Fruit fly (Drosophila melanogaster) whole organism, pupa: ENCODE results near the gene CG17780.

ENCODE experiments used
- CG10348 ChIP-seq: fragments of 200-800 bp; sonication (Bioruptor generic); IDR thresholded peaks from 2 replicates; pipeline ENCODE4 v1.3.6; 2022; ENCODE audit warnings: missing biosample characterization, missing genetic modification characterization
- CG12605 ChIP-seq: fragments of 200-800 bp; sonication (Bioruptor generic); IDR thresholded peaks from 2 replicates; pipeline ENCODE4 v1.3.6; 2022; ENCODE audit warnings: missing biosample characterization, missing genetic modification characterization
- CG17806 ChIP-seq: fragments of 200-800 bp; sonication (Bioruptor generic); optimal IDR thresholded peaks from 2 replicates; lab custom pipeline; 2018; ENCODE audit warnings: missing biosample characterization, mild to moderate bottlenecking, missing genetic modification characterization, moderate library complexity
- CG34367 ChIP-seq: fragments of 200-800 bp; sonication (Bioruptor generic); optimal IDR thresholded peaks from 2 replicates; lab custom pipeline; 2018; ENCODE audit warnings: missing biosample characterization, mild to moderate bottlenecking, missing genetic modification characterization
- CG4496 ChIP-seq: fragments of 200-800 bp; sonication (Bioruptor generic); IDR thresholded peaks from 3 replicates; pipeline ENCODE4 v1.3.6; 2022; ENCODE audit warnings: missing biosample characterization, missing genetic modification characterization
- CG8301 ChIP-seq: fragments of 200-800 bp; sonication (Bioruptor generic); optimal IDR thresholded peaks from 2 replicates; lab custom pipeline; 2018; ENCODE audit warnings: missing biosample characterization, mild to moderate bottlenecking, missing genetic modification characterization
- CG9948 ChIP-seq: fragments of 200-800 bp; sonication (Bioruptor generic); optimal IDR thresholded peaks from 2 replicates; lab custom pipeline; 2018; ENCODE audit warnings: missing biosample characterization, mild to moderate bottlenecking, missing genetic modification characterization, moderate library complexity
- EcR ChIP-seq: fragments of 200-800 bp; sonication (Bioruptor generic); optimal IDR thresholded peaks from 3 replicates; lab custom pipeline; 2019; ENCODE audit warnings: missing biosample characterization, missing genetic modification characterization, mild to moderate bottlenecking, moderate library complexity, missing genetic modification reagents
- Ets98B ChIP-seq: fragments of 200-800 bp; sonication (Bioruptor generic); IDR thresholded peaks from 2 replicates; pipeline ENCODE4 v1.3.6; 2022; ENCODE audit warnings: missing biosample characterization, missing genetic modification characterization
- Pif1A ChIP-seq: fragments of 200-800 bp; sonication (Bioruptor generic); optimal IDR thresholded peaks from 3 replicates; lab custom pipeline; 2016; ENCODE audit warnings: missing biosample characterization, missing genetic modification characterization
- fd96Ca ChIP-seq: fragments of 200-800 bp; sonication (Bioruptor generic); IDR thresholded peaks from 3 replicates; pipeline ENCODE4 v1.3.6; 2022; ENCODE audit warnings: missing biosample characterization, missing genetic modification characterization
- gl ChIP-seq: fragments of 200-800 bp; sonication (Bioruptor generic); optimal IDR thresholded peaks from 2 replicates; lab custom pipeline; 2018; ENCODE audit warnings: missing biosample characterization, mild to moderate bottlenecking, missing genetic modification characterization

DNA sequence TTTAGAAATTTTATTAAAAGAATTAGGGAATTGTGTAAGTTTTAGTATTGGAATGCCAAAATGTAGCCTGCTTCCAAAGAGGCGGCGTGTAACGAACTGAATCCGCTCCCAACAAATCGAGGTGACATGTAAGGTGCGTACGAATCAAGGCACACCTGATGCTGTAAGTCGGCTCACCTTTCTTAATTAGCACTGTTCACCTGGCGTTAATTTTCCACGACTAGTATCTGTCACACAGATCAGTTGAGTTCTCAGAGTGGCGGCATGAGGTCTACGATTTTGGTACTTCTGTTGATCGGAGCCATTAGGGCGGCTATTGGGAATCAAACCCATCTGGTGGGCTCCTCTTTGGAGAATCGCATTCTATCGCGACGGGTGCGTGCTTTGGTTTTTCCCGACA lies 23.3 kb downstream of the CG17780 start, which contains the start of the genes CG5762 and CG33339:
- no peak for TF ChIP-seq Pif1A
- no peak for TF ChIP-seq Ets98B (GFP tag; lab: Robert Waterston, UW)
- no peak for TF ChIP-seq CG10348 (GFP tag; lab: Robert Waterston, UW)
- no peak for TF ChIP-seq CG17806 (tag; lab: Kevin White, UChicago)
- TF ChIP-seq CG8301 (tag; lab: Kevin White, UChicago): no peak
- TF ChIP-seq CG4496 (GFP tag; lab: Robert Waterston, UW): no peak
- no peak for TF ChIP-seq EcR (GFP tag; lab: Kevin White, UChicago)
- no peak for TF ChIP-seq gl (tag; lab: Kevin White, UChicago)
- no peak for TF ChIP-seq CG12605 (GFP tag; lab: Robert Waterston, UW)
- no peak for TF ChIP-seq fd96Ca (GFP tag; lab: Robert Waterston, UW)
- TF ChIP-seq CG34367: no peak
- no peak for TF ChIP-seq CG9948
